Fruit fly (Drosophila melanogaster) whole organism, adult: ENCODE results near the gene CG17819.

Source experiments
- Clk ChIP-seq: fragments of 200-800 bp; sonication (Bioruptor generic); optimal IDR thresholded peaks from 2 replicates; lab custom pipeline; 2017; ENCODE audit warnings: missing biosample characterization, missing genetic modification characterization
- Crg-1 ChIP-seq: fragments of 200-800 bp; sonication (Bioruptor generic); optimal IDR thresholded peaks from 2 replicates; lab custom pipeline; 2016; ENCODE audit warnings: missing biosample characterization, missing genetic modification characterization
- Hr96 ChIP-seq: fragments of 200-800 bp; sonication (Bioruptor generic); optimal IDR thresholded peaks from 2 replicates; lab custom pipeline; 2016; ENCODE audit warnings: missing biosample characterization, missing genetic modification characterization
- cnc ChIP-seq, 2 experiments: fragments of >200 bp; optimal IDR thresholded peaks; 2 replicates each; lab custom pipeline; 2017
- ovo ChIP-seq: fragments of 200-800 bp; sonication (Bioruptor generic); optimal IDR thresholded peaks from 2 replicates; lab custom pipeline; 2016; ENCODE audit warnings: missing biosample characterization, missing genetic modification characterization
- pad ChIP-seq: fragments of 200-800 bp; sonication (Bioruptor generic); optimal IDR thresholded peaks from 3 replicates; lab custom pipeline; 2017; ENCODE audit warnings: missing biosample characterization, missing genetic modification characterization, mild to moderate bottlenecking, moderate library complexity, missing genetic modification reagents
- tj ChIP-seq: fragments of 200-800 bp; sonication (Bioruptor generic); optimal IDR thresholded peaks from 3 replicates; lab custom pipeline; 2017; ENCODE audit warnings: missing biosample characterization, mild to moderate bottlenecking, missing genetic modification characterization, moderate library complexity
- toe ChIP-seq: fragments of 200-800 bp; sonication (Bioruptor generic); optimal IDR thresholded peaks from 2 replicates; lab custom pipeline; 2016; ENCODE audit warnings: missing biosample characterization, missing genetic modification characterization

- TF ChIP-seq toe (no peak), Hr96 (GFP tag; lab: Kevin White, UChicago) (no peak), Clk (GFP tag; lab: Kevin White, UChicago) (no peak), cnc (optimal IDR thresholded peaks at IDR 0.05; lab: Kevin White, UChicago) (no peak), Crg-1 (GFP tag; lab: Kevin White, UChicago) (no peak), ovo (GFP tag; lab: Kevin White, UChicago) (no peak), pad (GFP tag; lab: Kevin White, UChicago) (no peak), tj (no peak)
Observed at dm6 chr3R:21859509-21859908, 25.8 kb downstream of the CG17819 start.
